Fruit fly (Drosophila melanogaster): ENCODE results near the gene CG7655.

Gene CG7655

dm6 chr3R:17703691-17704537, 21.4 kb downstream of the CG7655 start (continued):
- TF ChIP-seq emc (GFP tag; optimal IDR thresholded peaks at IDR 0.05) = peak; percentile 98
- peak; percentile 99 for TF ChIP-seq chm (GFP tag; IDR thresholded peaks at IDR 0.05)
- TF ChIP-seq Hr51 (GFP tag; optimal IDR thresholded peaks at IDR 0.05) = peak; percentile 99
- peak; percentile 99 for TF ChIP-seq CG11723 (GFP tag; optimal IDR thresholded peaks at IDR 0.05)
- TF ChIP-seq Sox100B (GFP tag; optimal IDR thresholded peaks at IDR 0.05) = peak; percentile 98
- peak; percentile 98 for TF ChIP-seq CG17385 (GFP tag; optimal IDR thresholded peaks at IDR 0.05)
- TF ChIP-seq onecut (GFP tag; IDR thresholded peaks at IDR 0.05) = peak; percentile 97
- TF ChIP-seq CG30403 (GFP tag; optimal IDR thresholded peaks at IDR 0.05) = peak; percentile 100
- TF ChIP-seq Med (GFP tag) = peak; percentile 100
- peak; percentile 99 for TF ChIP-seq bcd (GFP tag; optimal IDR thresholded peaks at IDR 0.05)
- TF ChIP-seq ara (GFP tag; IDR thresholded peaks at IDR 0.05) = peak; percentile 99
- TF ChIP-seq CG10565 (GFP tag; optimal IDR thresholded peaks at IDR 0.05) = peak; percentile 98
- TF ChIP-seq pfk (GFP tag; optimal IDR thresholded peaks at IDR 0.05) = peak; percentile 89
- TF ChIP-seq CG18619 (GFP tag; optimal IDR thresholded peaks at IDR 0.05) = peak; percentile 99
- TF ChIP-seq CG18599 (GFP tag; optimal IDR thresholded peaks at IDR 0.05) = peak; percentile 99
- no peak for TF ChIP-seq fru (optimal IDR thresholded peaks at IDR 0.05)
- peak; percentile 98 for TF ChIP-seq Nf-YA (GFP tag; IDR thresholded peaks at IDR 0.05)
- peak; percentile 99 for TF ChIP-seq CG16863 (GFP tag; optimal IDR thresholded peaks at IDR 0.05)
- peak; percentile 99 for TF ChIP-seq CG11456 (GFP tag; IDR thresholded peaks at IDR 0.05)
- TF ChIP-seq abd-A (tag; optimal IDR thresholded peaks at IDR 0.05) = peak; percentile 86
- peak; percentile 98 for TF ChIP-seq CG15011 (GFP tag; optimal IDR thresholded peaks at IDR 0.05)
- TF ChIP-seq en (GFP tag; optimal IDR thresholded peaks at IDR 0.05) = peak; percentile 99
- peak in 1 of 3 experiments; percentile 97 for TF ChIP-seq lola (GFP tag; optimal IDR thresholded peaks at IDR 0.05)
- peak; percentile 99 for TF ChIP-seq sisA (GFP tag; IDR thresholded peaks at IDR 0.05)
- TF ChIP-seq CG8388 (GFP tag; optimal IDR thresholded peaks at IDR 0.05) = peak; percentile 98
- peak; percentile 86 for TF ChIP-seq CG4328 (GFP tag; optimal IDR thresholded peaks at IDR 0.05)
- TF ChIP-seq hbn (GFP tag; IDR thresholded peaks at IDR 0.05; ENCODE audit: partially characterized antibody) = no peak
- peak; percentile 95 for TF ChIP-seq CG10267 (tag; optimal IDR thresholded peaks at IDR 0.05)
- peak; percentile 97 for TF ChIP-seq CG3407 (GFP tag; optimal IDR thresholded peaks at IDR 0.05)
- TF ChIP-seq CG18476 (GFP tag; optimal IDR thresholded peaks at IDR 0.05) = peak; percentile 98
- TF ChIP-seq Optix (GFP tag; IDR thresholded peaks at IDR 0.05) = peak; percentile 99
- peak; percentile 97 for TF ChIP-seq CG5180 (GFP tag; optimal IDR thresholded peaks at IDR 0.05)
- TF ChIP-seq CG8944 (GFP tag; optimal IDR thresholded peaks at IDR 0.05) = peak; percentile 99
- peak; percentile 99 for TF ChIP-seq gcm (GFP tag; optimal IDR thresholded peaks at IDR 0.05)
- TF ChIP-seq tx (GFP tag; optimal IDR thresholded peaks at IDR 0.05) = peak; percentile 99
- peak; percentile 99 for TF ChIP-seq ATbp (GFP tag; optimal IDR thresholded peaks at IDR 0.05)
- TF ChIP-seq ems (GFP tag; optimal IDR thresholded peaks at IDR 0.05) = peak; percentile 99
- TF ChIP-seq CG3847 (GFP tag; IDR thresholded peaks at IDR 0.05) = peak; percentile 98
- peak; percentile 98 for TF ChIP-seq btn (GFP tag; optimal IDR thresholded peaks at IDR 0.05)
- TF ChIP-seq CG15479 (GFP tag; optimal IDR thresholded peaks at IDR 0.05) = peak; percentile 2
- peak; percentile 96 for TF ChIP-seq Ets97D (GFP tag; optimal IDR thresholded peaks at IDR 0.05)
- TF ChIP-seq CG7963 (GFP tag; IDR thresholded peaks at IDR 0.05; ENCODE audit: partially characterized antibody) = no peak
- peak; percentile 98 for TF ChIP-seq CG11093 (GFP tag; IDR thresholded peaks at IDR 0.05)
- peak; percentile 98 for TF ChIP-seq dm (GFP tag; optimal IDR thresholded peaks at IDR 0.05)
- peak; percentile 96 for TF ChIP-seq CG6683 (GFP tag; optimal IDR thresholded peaks at IDR 0.05)
- TF ChIP-seq CG11398 (GFP tag; optimal IDR thresholded peaks at IDR 0.05) = peak; percentile 98
- no peak for TF ChIP-seq D (optimal IDR thresholded peaks at IDR 0.05)
- TF ChIP-seq D (GFP tag; optimal IDR thresholded peaks at IDR 0.05) = peak; percentile 99
- peak; percentile 97 for TF ChIP-seq CG9215 (GFP tag; IDR thresholded peaks at IDR 0.05)
